Worm (Caenorhabditis elegans): ENCODE results near the gene F40F8.5.

F40F8.5 gene

DNA sequence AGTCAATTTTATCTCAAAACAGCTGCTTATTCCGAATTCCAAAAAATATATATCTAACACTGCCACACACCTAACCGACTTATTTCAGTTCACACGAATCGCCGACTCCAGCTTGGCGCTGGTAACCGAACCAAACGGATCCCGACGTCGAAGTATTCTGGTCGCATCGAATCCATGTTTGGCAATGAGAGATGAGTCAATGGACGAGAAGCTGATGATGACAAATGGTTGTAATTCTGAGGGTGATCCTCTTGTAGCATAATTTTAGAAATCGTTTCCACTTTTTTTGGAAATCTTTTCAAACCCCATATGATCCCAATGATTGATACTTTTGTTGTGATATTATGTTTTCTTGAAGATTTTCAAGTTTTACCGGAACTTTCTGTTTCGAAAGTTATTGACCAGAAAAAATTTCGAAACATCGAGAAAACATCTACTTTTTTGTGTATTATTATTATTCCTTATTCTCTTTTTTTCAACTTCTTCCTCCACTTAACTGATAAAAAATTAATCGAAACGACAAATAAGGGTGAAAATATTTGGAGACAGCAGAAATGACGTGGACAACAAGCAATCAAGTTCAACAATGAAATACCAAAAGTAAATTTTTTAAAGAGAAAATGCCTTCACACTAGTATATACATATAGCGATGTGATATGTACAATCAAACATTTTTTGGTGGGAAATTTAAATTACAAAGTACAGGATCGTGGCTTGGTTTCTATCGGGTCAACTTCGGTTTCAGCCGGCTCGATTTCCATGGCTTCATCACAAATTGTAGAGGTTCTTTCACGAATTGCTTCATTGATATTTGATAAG is 15.3 kb upstream of the F40F8.5 start (continued):
- TF ChIP-seq mcd-1 (GFP tag; IDR thresholded peaks at IDR 0.05) (peak; percentile 63), Y53G8AR.9 (GFP tag; conservative IDR thresholded peaks at IDR 0.05) (peak; percentile 95), egrh-3 (GFP tag; IDR thresholded peaks at IDR 0.05) (no peak), lir-1 (GFP tag; conservative IDR thresholded peaks at IDR 0.05) (no peak)

DNA sequence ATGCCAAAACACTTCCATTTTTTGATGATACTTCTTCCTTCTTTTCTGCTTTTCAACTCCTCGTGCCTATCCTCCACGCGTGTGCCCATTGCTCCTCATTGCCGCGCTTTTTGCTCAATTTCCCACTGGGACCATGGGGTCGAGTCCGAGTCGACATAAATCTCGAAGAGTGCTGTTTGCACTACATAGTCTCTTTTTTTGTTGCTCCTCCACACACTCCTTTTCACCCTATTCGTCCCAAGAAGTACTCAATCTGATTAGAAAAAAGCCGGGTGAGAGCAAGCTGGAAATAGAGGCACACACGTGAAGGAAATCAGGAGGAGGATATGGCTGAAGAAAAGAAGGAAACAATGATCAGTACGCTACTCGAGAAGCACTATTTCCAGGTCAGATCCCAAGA is 7.8 kb upstream of the F40F8.5 start, which contains the start of gene arrd-6:
Gene arrd-6, plus strand, starts transcription at position 169 of the 400 bp plus-strand sequence.
- TF ChIP-seq dpff-1 (tag; optimal IDR thresholded peaks at IDR 0.05) (no peak), pbrm-1 (GFP tag; IDR thresholded peaks at IDR 0.05) (0 out of 2 replicates have a peak, but pooled peaks have one; percentile 20), Y79H2A.3 (GFP tag; conservative IDR thresholded peaks at IDR 0.05) (no peak), lsy-27 (tag; optimal IDR thresholded peaks at IDR 0.05; ENCODE audit: borderline replicate concordance, insufficient read depth) (no peak), repo-1 (tag; optimal IDR thresholded peaks at IDR 0.05) (no peak), nhr-179 (tag; optimal IDR thresholded peaks at IDR 0.05) (no peak), mel-28 (tag; optimal IDR thresholded peaks at IDR 0.05; ENCODE audit: borderline replicate concordance) (no peak), snpc-1.1 (tag; optimal IDR thresholded peaks at IDR 0.05; ENCODE audit: insufficient read depth) (no peak)

DNA sequence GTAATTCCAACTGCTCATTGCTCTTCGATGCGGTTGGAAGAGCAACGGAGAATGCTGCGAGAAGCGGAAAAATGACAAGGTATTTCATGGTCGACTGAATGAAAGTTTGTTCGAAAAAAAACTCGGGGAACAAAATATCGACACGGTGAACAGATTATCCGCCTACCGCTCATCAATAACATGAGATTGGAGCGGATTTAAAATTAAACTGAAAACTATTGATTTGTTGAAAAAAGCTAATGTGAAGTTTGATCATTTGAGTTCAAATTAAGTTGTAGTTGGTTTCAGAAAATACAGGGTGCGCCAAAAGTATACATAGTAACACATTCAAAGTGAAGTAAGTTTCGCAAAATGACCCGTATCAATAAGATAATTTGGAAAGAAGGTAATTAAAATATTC is 5.4 kb upstream of the F40F8.5 start, which contains the start of gene F40F8.4:
Gene F40F8.4, minus strand, starts transcription at position 101 of the 400 bp plus-strand sequence.
- no peak for TF ChIP-seq let-526 (GFP tag; IDR thresholded peaks at IDR 0.05)
- no peak for TF ChIP-seq fkh-3 (tag; optimal IDR thresholded peaks at IDR 0.05)
- no peak for TF ChIP-seq T26A5.8 (tag; optimal IDR thresholded peaks at IDR 0.05)
- TF ChIP-seq K11D2.4 (GFP tag; IDR thresholded peaks at IDR 0.05) = no peak
- TF ChIP-seq nhr-179 (tag; optimal IDR thresholded peaks at IDR 0.05) = no peak
- no peak for TF ChIP-seq tbp1 (GFP tag; optimal IDR thresholded peaks at IDR 0.05)
- TF ChIP-seq ztf-3 (GFP tag; optimal IDR thresholded peaks at IDR 0.05) = no peak
- no peak for TF ChIP-seq nhr-120 (GFP tag; IDR thresholded peaks at IDR 0.05)
- no peak for TF ChIP-seq egl-44 (GFP tag; IDR thresholded peaks at IDR 0.05)
- TF ChIP-seq cebp-2 (GFP tag; IDR thresholded peaks at IDR 0.05) = no peak
- TF ChIP-seq rec-8 (tag; optimal IDR thresholded peaks at IDR 0.05) = no peak
- no peak for TF ChIP-seq aptf-2 (GFP tag; conservative IDR thresholded peaks at IDR 0.05)

DNA sequence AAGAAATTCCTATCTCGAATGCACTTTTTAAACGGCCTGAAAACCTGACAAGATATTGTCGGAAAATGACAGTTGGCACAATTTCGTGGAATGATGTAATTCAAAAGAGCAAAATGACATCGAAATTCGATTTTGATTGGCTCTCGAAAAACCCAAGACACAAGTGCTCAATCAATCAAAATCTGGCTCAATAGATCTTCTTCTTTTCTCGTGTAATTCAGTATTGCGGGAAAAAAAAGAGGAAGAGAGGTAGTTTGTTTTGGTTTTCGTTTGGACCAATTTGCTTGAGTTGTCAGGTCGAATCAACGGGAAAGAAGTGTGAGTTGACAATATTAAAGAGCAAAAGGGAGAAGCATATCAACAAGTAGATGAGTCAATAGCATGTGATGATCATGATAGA is 1.0 kb upstream of the F40F8.5 start:
- TF ChIP-seq Y79H2A.3 (GFP tag; conservative IDR thresholded peaks at IDR 0.05) (no peak), nhr-80 (tag; optimal IDR thresholded peaks at IDR 0.05) (peak; percentile 18)

DNA sequence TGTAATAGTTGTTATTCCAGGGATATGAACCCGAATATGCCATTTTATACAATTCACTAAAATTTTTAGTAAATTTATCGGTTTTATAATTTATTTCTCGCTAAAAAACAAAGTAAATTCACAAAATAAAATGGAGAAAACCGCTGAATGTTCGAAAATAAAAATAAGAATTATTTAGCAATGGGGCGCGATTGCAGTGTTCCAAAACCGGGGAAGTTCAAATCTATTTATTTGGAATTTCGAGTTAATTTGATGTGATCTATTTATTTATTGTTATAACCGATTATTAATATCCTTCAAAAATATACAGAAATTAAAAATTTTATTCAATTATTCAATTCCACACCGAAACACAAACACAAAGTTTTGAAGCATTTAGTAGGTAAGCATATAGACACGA is 2.2 kb downstream of the F40F8.5 start, which contains the start of gene F40F8.11:
Gene F40F8.11, minus strand, starts transcription at position 49 of the 400 bp plus-strand sequence.
- peak; percentile 82 for TF ChIP-seq mcd-1 (GFP tag; IDR thresholded peaks at IDR 0.05)
- TF ChIP-seq C17E4.6 (GFP tag; IDR thresholded peaks at IDR 0.05) = no peak
- TF ChIP-seq efl-1 (GFP tag; optimal IDR thresholded peaks at IDR 0.05) = peak; percentile 65
- TF ChIP-seq lin-35 (GFP tag; optimal IDR thresholded peaks at IDR 0.05) = peak in 1 of 3 experiments; percentile 59
- TF ChIP-seq lin-54 (GFP tag; optimal IDR thresholded peaks at IDR 0.05) = peak; percentile 55

DNA sequence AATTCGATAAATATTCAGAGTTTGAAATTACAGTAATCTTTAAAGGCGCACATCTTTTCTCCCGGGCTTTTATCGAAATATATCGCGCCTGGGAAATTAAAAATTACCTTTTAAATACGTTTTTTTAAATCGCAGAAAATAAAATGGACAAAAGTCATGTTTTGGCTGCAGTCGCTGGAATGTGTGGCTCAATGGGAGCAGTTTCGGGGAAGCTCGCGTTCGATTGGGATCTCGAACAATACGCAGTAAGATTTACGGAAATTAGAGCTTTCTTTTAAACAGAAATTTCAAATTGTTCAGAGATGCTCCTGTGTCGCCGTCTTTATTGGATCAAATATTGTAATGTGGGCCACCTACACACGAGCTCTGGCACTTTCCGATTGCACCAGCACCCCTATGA is 5.2 kb downstream of the F40F8.5 start, which contains the start of gene F40F8.12:
Gene F40F8.12, plus strand, starts transcription at position 301 of the 400 bp plus-strand sequence.
- no peak for TF ChIP-seq madf-3 (GFP tag; IDR thresholded peaks at IDR 0.05)
- no peak for TF ChIP-seq zfh-2 (GFP tag; conservative IDR thresholded peaks at IDR 0.05)
- peak; percentile 45 for TF ChIP-seq madf-8 (GFP tag; conservative IDR thresholded peaks at IDR 0.05)
- peak; percentile 54 for TF ChIP-seq lsl-1 (GFP tag; optimal IDR thresholded peaks at IDR 0.05)
- TF ChIP-seq attf-3 (GFP tag; conservative IDR thresholded peaks at IDR 0.05) = no peak
- TF ChIP-seq madf-6 (GFP tag; IDR thresholded peaks at IDR 0.05) = peak; percentile 42; the same call in 1 of the 2 replicates
